Fruit fly (Drosophila melanogaster) whole organism: ENCODE measurements around the gene CG46059.

Experiments
- CG8478 ChIP-seq: fragments of >200 bp; optimal IDR thresholded peaks from 2 replicates; lab custom pipeline; 2018; ENCODE audit warnings: inconsistent platforms
- Dll ChIP-seq: fragments of >200 bp; optimal IDR thresholded peaks from 2 replicates; lab custom pipeline; 2017
- EcR ChIP-seq, 2 experiments: fragments of >200 bp; optimal IDR thresholded peaks; 2 replicates each; lab custom pipeline; 2017; ENCODE audit warnings: missing biosample characterization in 2 of 2, missing genetic modification characterization in 2 of 2, missing genetic modification reagents in 2 of 2
- pan ChIP-seq: fragments of >200 bp; optimal IDR thresholded peaks from 2 replicates; lab custom pipeline; 2017
- psq ChIP-seq: fragments of >200 bp; optimal IDR thresholded peaks from 2 replicates; lab custom pipeline; 2017
- usp ChIP-seq: fragments of >200 bp; optimal IDR thresholded peaks from 2 replicates; lab custom pipeline; 2017; ENCODE audit warnings: missing biosample characterization, missing genetic modification characterization, mixed read lengths

The CG46059 gene

DNA sequence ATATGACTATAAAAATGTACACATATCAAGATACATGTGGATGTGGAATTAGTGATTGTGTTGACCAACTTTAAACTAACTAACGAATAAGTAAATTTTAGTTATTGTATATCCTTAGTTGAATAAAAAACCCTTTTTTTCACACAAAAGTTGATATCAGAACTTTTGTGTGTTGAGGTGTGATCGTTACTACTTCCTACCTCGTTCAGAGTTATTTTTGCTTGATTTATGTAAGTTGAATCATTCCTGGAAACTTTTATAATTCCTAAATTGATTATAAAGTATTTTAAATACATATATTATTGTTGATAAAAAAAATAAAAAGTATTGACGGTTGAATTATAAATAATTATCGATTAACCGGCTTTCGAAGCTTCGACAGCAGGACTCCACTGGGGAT lies at the start of gene CG46059:
CG46059 (minus strand) TSS at position 101 of the 400 bp plus-strand sequence.
- TF ChIP-seq Dll (lab: Kevin White, UChicago) (no peak), CG8478 (lab: Kevin White, UChicago) (no peak), psq (lab: Kevin White, UChicago) (no peak), EcR (GFP tag; optimal IDR thresholded peaks at IDR 0.05; lab: Kevin White, UChicago) (no peak), usp (no peak), pan (lab: Kevin White, UChicago) (no peak)

DNA sequence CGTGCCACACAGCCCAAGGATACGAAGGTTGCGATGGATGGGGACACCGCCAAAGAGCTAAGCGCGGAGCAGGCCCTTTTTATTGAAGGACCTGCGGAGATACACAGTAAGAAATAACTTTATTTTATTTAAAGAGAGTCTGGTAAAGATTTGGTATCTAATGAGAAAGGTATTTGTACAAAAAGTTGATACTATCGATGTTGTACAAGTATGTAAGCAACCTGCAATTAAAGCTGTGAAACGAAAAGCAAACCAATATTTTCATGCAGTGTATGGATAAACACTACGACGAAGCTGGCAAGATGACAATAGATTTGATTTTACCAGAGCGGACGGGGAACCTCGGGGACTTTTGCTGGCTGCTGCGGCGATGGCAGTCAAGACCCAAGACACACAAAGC lies 49.7 kb upstream of the CG46059 start:
- no peak for TF ChIP-seq pan (lab: Kevin White, UChicago)
- TF ChIP-seq psq (lab: Kevin White, UChicago) = no peak

DNA sequence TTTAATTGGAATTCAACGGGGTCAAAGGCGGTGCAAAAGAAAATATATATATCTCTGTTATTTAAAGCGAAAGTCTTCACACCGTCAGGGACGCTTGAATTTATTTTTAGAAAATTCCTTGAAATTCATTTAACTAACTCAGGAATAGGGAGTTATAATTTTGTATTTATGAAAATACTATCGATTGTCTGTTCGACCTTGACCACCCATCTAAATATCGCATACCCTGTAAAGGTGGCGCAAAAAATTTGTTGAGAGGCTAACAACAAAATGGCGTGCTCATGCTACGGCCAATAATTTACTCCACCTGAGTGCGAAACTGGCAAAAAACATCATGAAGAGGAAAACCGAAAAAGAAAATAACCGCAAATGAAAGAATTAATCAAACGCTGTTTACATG lies 46.9 kb upstream of the CG46059 start:
- no peak for TF ChIP-seq Dll (lab: Kevin White, UChicago)
- TF ChIP-seq pan (lab: Kevin White, UChicago) = peak; percentile 21

DNA sequence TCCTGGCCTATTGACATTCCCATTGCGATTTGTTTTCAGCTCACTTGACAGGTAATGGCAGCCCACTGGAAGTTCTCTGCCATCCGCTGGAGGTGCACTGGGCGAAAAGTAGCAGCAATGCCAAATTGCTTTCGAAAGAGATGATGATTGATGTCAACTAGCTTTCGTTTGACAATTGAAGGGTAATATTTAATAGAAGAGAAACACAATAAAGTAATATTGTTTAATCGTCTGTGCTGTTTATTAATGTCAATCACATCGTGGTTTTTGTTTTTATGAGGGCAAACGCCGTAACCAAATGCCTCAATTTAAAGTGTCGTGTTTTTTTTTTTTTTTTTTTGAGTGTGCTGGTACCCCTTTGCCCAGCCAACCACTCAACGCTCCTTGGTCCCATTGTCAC lies 45.5 kb upstream of the CG46059 start:
- no peak for TF ChIP-seq pan (lab: Kevin White, UChicago)
- no peak for TF ChIP-seq usp
- TF ChIP-seq CG8478 (lab: Kevin White, UChicago) = no peak
- no peak for TF ChIP-seq psq (lab: Kevin White, UChicago)
- no peak for TF ChIP-seq EcR (GFP tag; optimal IDR thresholded peaks at IDR 0.05; lab: Kevin White, UChicago)
- no peak for TF ChIP-seq Dll (lab: Kevin White, UChicago)

DNA sequence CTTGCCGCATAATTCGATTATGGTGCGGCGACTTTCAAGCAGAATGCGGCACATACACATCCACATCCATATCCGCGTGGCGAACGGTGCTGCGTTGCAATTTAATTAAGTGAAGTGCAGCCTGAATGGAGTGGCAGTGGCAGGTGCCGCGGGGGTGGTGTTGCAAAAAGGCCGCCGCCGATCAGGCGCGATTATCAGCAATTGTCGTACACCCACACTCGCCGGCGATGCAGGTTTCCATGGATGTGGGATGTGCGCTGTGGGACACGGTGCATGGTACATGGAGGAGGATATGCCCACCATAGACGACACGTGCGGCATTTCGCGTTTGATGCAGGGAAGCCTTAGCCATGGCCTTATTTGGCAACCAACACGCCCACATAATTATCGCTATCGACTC lies 44.1 kb upstream of the CG46059 start:
- TF ChIP-seq usp (no peak), CG8478 (lab: Kevin White, UChicago) (no peak)

DNA sequence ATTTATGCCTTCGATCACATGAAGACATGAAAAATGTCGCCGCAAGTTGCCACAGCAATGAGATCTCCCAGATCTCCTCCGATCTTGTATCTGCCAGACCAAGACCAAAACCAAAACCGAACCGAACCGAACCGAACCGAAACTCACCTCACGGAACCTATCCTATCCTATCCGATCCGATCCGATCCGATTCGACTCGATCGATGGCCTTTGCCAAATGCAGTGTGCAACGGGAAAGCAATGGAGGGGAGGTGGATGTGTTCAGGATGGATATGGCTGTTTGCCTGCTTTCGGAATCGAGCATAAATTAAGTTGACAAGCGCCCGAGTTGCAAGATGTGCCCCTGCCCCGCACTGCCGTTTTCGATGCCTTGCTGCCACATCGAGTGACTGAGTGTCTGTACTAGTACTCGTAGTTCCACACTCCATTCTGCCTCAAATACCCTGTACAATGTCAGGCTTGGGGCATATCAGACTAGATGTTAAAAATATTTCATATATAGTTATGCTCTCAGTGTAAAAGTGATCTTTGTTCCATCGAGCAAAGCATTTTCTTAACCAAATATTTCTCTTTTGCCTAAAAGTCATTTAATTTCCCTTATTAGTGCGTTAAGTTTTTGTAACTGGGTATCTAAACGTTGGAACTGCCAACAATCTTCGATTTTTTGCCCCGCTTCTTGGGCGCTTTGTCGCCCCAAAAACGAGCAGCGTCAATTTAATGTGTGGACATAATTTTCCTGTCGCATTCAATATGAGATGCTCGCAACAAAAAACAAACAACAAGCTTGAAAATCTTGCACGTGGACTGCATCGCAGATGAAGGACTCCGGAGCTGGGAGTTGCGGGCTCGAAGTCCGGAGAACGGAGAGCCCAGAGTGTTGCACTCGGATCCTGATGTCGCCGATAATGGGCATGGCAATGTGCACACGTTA lies 42.7 kb upstream of the CG46059 start:
- TF ChIP-seq EcR (GFP tag; optimal IDR thresholded peaks at IDR 0.05; lab: Kevin White, UChicago) (peak in 1 of 2 experiments; percentile 55), pan (lab: Kevin White, UChicago) (peak; percentile 73), CG8478 (lab: Kevin White, UChicago) (no peak)

DNA sequence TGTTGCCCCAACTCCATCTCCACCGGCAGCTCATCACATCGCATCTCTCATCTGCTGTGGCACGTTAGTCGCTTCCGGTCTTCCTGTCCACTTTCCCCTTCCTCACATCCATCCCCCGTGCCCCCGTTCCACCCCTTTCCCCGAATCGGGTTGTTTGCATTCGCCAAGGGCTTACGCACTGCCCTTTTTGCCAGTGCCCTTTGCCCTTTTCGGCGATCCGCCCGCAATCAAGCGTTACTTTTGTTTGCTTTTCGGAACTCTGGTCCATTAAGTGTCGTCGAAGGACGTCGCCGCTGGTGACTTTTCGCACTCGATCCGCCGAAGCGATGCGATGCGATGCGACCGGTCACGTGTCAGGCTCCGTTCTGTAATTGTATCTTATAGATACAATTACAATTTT lies 38.7 kb upstream of the CG46059 start:
- TF ChIP-seq pan (lab: Kevin White, UChicago) = no peak
- TF ChIP-seq Dll (lab: Kevin White, UChicago) = no peak
- no peak for TF ChIP-seq psq (lab: Kevin White, UChicago)
- no peak for TF ChIP-seq usp

DNA sequence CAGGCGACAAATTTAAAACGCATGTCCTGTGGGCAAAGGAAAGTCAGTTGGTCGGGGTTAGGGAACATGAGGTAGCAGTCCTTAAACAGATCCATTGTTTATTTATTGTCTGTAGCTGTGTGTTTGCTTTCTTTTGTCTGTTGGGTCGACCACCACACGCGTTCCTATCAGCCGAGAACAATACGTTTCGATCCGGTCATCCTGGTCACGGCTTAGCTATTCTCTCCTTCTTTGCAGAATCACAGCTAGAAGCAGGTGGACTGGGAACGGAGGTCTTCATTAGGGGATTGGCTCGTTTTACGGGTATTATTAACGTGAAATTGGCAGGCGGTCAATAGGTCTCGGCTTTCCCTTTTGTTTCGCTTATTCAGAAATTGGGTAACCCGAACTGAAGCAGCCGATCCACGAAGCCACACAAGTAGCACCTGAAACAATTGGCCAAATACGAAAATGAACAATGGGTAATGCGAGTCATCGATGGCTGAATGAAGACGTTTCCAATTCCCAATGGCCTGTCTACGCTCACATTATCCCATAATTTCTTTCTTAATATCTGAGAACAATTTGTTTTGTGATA lies 36.5 kb upstream of the CG46059 start:
- no peak for TF ChIP-seq usp

DNA sequence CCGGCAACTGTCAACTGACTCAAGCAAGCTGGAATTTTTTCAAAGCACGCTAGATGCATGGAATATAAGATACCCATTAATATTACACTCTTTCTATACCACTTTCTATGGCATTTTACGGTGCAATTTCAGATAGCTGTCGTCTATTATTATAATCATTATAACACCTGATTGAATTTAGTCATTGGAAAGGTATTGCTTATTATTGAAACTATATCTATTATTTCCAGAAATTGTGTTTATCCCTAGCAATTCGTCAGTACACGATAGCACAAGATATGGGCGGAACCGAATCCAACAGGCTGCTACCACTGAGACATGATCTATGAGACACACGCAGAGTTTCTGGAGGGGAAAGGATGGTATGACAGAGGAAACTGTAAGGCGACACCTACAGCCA lies 35.9 kb upstream of the CG46059 start:
- TF ChIP-seq EcR (GFP tag; optimal IDR thresholded peaks at IDR 0.05; lab: Kevin White, UChicago) (no peak), psq (lab: Kevin White, UChicago) (no peak), pan (lab: Kevin White, UChicago) (no peak), CG8478 (lab: Kevin White, UChicago) (no peak), usp (no peak), Dll (lab: Kevin White, UChicago) (no peak)

DNA sequence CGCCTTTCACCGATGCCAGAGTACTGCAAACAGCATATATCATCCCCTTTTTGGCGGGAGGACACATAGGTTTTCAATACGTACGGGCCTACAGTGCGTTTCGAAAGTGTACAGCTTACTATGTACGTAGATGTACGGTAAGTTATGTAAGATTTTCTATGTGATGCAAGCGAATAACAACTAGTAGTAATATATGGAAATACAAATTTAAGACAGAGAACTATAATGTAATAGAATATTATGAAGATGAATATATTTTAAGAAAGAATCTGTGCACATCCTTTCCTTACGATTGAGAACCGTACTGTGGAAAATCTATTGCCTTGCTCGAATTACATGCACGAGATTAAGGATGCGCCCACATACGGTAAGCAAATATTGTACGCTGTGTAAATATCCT lies 34.3 kb upstream of the CG46059 start:
- TF ChIP-seq Dll (lab: Kevin White, UChicago) (no peak), pan (lab: Kevin White, UChicago) (no peak), usp (no peak)

DNA sequence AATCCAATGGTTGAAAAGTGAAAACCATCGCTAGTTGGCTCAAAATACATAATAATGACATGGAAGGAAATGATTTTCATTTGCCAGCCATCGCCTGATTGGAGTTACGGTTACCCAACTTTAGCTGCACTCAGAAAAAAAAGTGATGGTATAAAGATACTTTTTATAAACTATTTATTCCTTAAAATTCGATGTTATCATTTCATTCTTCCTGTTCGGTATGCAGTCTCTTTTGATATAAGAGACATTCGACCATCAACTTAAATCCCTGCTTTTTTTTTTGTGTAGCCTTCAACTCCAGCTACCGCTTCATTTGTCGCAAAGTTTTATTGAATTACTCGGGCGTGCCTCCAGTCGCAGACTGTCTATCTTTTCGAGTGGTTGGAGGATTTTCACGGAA lies 28.8 kb upstream of the CG46059 start:
- TF ChIP-seq EcR (GFP tag; optimal IDR thresholded peaks at IDR 0.05; lab: Kevin White, UChicago) = no peak

DNA sequence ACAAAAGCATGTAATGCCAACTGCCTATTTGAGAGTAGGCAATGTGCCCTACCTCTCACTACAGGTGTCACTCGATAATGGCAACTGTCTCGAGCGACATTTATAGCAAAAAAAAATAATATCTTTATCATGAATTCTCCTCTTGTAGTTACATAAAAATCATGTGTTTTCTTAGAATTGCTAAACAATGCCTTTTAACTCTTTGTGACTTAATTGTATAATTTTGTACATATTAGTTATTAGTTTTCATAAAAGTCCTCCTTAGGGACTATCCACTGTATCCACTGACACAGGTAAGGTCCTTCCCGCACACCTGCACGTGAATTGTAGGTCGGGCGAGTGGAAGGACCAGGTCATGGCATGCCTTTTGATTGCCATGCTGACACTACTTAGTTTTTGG lies 25.3 kb upstream of the CG46059 start:
- no peak for TF ChIP-seq pan (lab: Kevin White, UChicago)
- no peak for TF ChIP-seq usp
- TF ChIP-seq CG8478 (lab: Kevin White, UChicago) = no peak
- TF ChIP-seq psq (lab: Kevin White, UChicago) = no peak
- TF ChIP-seq Dll (lab: Kevin White, UChicago) = no peak
- TF ChIP-seq EcR (GFP tag; optimal IDR thresholded peaks at IDR 0.05; lab: Kevin White, UChicago) = no peak

DNA sequence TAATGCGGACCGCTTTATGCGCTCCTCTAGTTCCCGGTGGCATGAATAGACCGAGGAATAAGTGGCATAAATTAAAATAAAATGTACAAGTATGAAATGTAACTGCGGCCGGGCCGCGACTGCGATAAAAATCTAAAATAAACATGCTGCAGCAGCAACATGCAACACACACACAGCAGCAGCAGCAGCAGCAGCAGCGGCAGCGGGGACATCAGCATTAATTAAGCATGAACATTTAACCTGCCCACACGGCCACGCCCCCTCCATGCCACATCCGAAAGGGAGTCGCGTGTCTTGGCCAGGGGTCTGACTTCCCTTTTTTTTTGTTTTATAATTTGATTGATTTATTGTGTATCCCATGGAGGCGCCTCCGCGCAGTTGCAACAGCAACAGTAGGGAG lies 21.0 kb upstream of the CG46059 start:
- TF ChIP-seq EcR (GFP tag; optimal IDR thresholded peaks at IDR 0.05; lab: Kevin White, UChicago) = no peak
- no peak for TF ChIP-seq usp
- no peak for TF ChIP-seq Dll (lab: Kevin White, UChicago)
- no peak for TF ChIP-seq pan (lab: Kevin White, UChicago)
- TF ChIP-seq psq (lab: Kevin White, UChicago) = no peak
- TF ChIP-seq CG8478 (lab: Kevin White, UChicago) = no peak
